Fruit fly (Drosophila melanogaster): Measurements from ENCODE around the gene hemo.
A peak's percentile ranks its signal among the peaks of the same experiment; 100 is the strongest.

hemo gene

dm6 chr3R:18573699-18574259 lies 8.8 kb upstream of the hemo start (continued):
- TF ChIP-seq prd (optimal IDR thresholded peaks at IDR 0.05) (no peak), prd (GFP tag; IDR thresholded peaks at IDR 0.05) (peak; percentile 94), CG3838 (GFP tag; optimal IDR thresholded peaks at IDR 0.05) (peak; percentile 86), Dek (tag; optimal IDR thresholded peaks at IDR 0.05) (peak; percentile 92), CG5953 (GFP tag; IDR thresholded peaks at IDR 0.05) (peak; percentile 79), shn (GFP tag; optimal IDR thresholded peaks at IDR 0.05) (peak; percentile 94), nerfin-2 (GFP tag; IDR thresholded peaks at IDR 0.05; ENCODE audit: partially characterized antibody) (no peak), p53 (GFP tag; optimal IDR thresholded peaks at IDR 0.05) (peak; percentile 54), Ets65A (GFP tag) (peak; percentile 95), CG15601 (tag; optimal IDR thresholded peaks at IDR 0.05) (peak; percentile 98), Hr3 (GFP tag; optimal IDR thresholded peaks at IDR 0.05) (peak; percentile 96), CG12942 (GFP tag; optimal IDR thresholded peaks at IDR 0.05) (peak; percentile 92), HmgD (GFP tag; optimal IDR thresholded peaks at IDR 0.05) (peak; percentile 61), salm (tag; optimal IDR thresholded peaks at IDR 0.05) (peak; percentile 90), CG4707 (GFP tag; optimal IDR thresholded peaks at IDR 0.05) (peak; percentile 75), vnd (GFP tag; IDR thresholded peaks at IDR 0.05; ENCODE audit: partially characterized antibody) (no peak), BEAF-32 (GFP tag; optimal IDR thresholded peaks at IDR 0.05) (peak; percentile 14), CG11696 (GFP tag; IDR thresholded peaks at IDR 0.05) (peak; percentile 95), Rfx (GFP tag; IDR thresholded peaks at IDR 0.05) (peak; percentile 92), Fer3 (tag; optimal IDR thresholded peaks at IDR 0.05) (peak; percentile 90), pnt (GFP tag; optimal IDR thresholded peaks at IDR 0.05) (peak; percentile 83), gro (GFP tag; optimal IDR thresholded peaks at IDR 0.05) (peak; percentile 87), Chrac-16 (GFP tag; optimal IDR thresholded peaks at IDR 0.05) (peak; percentile 96), CG8281 (tag; optimal IDR thresholded peaks at IDR 0.05) (peak; percentile 74), rib (GFP tag; IDR thresholded peaks at IDR 0.05) (peak; percentile 73; the same call in 1 of the 2 replicates), CG2120 (GFP tag; optimal IDR thresholded peaks at IDR 0.05) (peak; percentile 97), Dll (GFP tag; IDR thresholded peaks at IDR 0.05; ENCODE audit: partially characterized antibody) (no peak), Mes4 (GFP tag; optimal IDR thresholded peaks at IDR 0.05) (peak; percentile 91), Hr78 (GFP tag; optimal IDR thresholded peaks at IDR 0.05) (peak in 1 of 2 experiments; percentile 96), CG34376 (GFP tag; optimal IDR thresholded peaks at IDR 0.05) (peak; percentile 81), CG2129 (GFP tag; IDR thresholded peaks at IDR 0.05; ENCODE audit: partially characterized antibody) (no peak), nau (GFP tag; optimal IDR thresholded peaks at IDR 0.05) (peak; percentile 93), CG11560 (tag; IDR thresholded peaks at IDR 0.05) (peak; percentile 81), CG8290 (GFP tag; optimal IDR thresholded peaks at IDR 0.05) (peak; percentile 76), CG8290 (tag; optimal IDR thresholded peaks at IDR 0.05) (peak; percentile 59 to 84), CG10267 (tag; optimal IDR thresholded peaks at IDR 0.05) (peak; percentile 88), ems (GFP tag; optimal IDR thresholded peaks at IDR 0.05) (peak; percentile 79), fu2 (GFP tag; optimal IDR thresholded peaks at IDR 0.05) (peak; percentile 95), CG18262 (tag; optimal IDR thresholded peaks at IDR 0.05) (peak; percentile 97), Adf1 (GFP tag; IDR thresholded peaks at IDR 0.05) (peak; percentile 78), ap (GFP tag; IDR thresholded peaks at IDR 0.05) (peak; percentile 86), abd-A (tag; optimal IDR thresholded peaks at IDR 0.05) (peak; percentile 65), CG6254 (GFP tag; optimal IDR thresholded peaks at IDR 0.05) (peak; percentile 88), unc-4 (GFP tag; IDR thresholded peaks at IDR 0.05; ENCODE audit: partially characterized antibody) (no peak), Antp (GFP tag; optimal IDR thresholded peaks at IDR 0.05) (peak; percentile 83), pho (GFP tag; optimal IDR thresholded peaks at IDR 0.05) (peak; percentile 95), CG12391 (tag; optimal IDR thresholded peaks at IDR 0.05) (peak; percentile 97), CG42726 (GFP tag; IDR thresholded peaks at IDR 0.05; ENCODE audit: partially characterized antibody) (no peak), CG6175 (GFP tag; IDR thresholded peaks at IDR 0.05) (peak; percentile 88), Usf (GFP tag; optimal IDR thresholded peaks at IDR 0.05) (peak; percentile 88)
